Comparison of ENCODE assay signal across 1 fruit fly cellular context in genomic region chrX:724496-724895, dm6.
TF ChIP-seq lines count a peak whose summit lies in the region.

No protein-coding gene starts in this region.

TF ChIP-seq in whole organism, prepupa, 60 proteins besides CTCF, POLR2A, EP300 and RAD21 (continued from another document):
- TF ChIP-seq net (GFP tag; optimal IDR thresholded peaks at IDR 0.05; lab: Kevin White, UChicago) (peak; percentile 42), CG10669 (GFP tag; optimal IDR thresholded peaks at IDR 0.05; lab: Kevin White, UChicago) (no peak), CG32006 (GFP tag; optimal IDR thresholded peaks at IDR 0.05; lab: Kevin White, UChicago) (peak; percentile 88), Lpt (GFP tag; optimal IDR thresholded peaks at IDR 0.05; lab: Kevin White, UChicago) (peak; percentile 59), CG4318 (GFP tag; optimal IDR thresholded peaks at IDR 0.05; lab: Kevin White, UChicago) (peak; percentile 71), CG6792 (GFP tag; optimal IDR thresholded peaks at IDR 0.05; lab: Kevin White, UChicago) (peak; percentile 36), dac (GFP tag; optimal IDR thresholded peaks at IDR 0.05; lab: Kevin White, UChicago) (peak; percentile 75), achi (GFP tag; optimal IDR thresholded peaks at IDR 0.05; lab: Kevin White, UChicago) (peak; percentile 72), lz (GFP tag; optimal IDR thresholded peaks at IDR 0.05; lab: Kevin White, UChicago) (no peak), vri (GFP tag; optimal IDR thresholded peaks at IDR 0.05; lab: Kevin White, UChicago) (no peak), CG3032 (tag; optimal IDR thresholded peaks at IDR 0.05; lab: Kevin White, UChicago) (no peak), CG11294 (GFP tag; IDR thresholded peaks at IDR 0.05; lab: Robert Waterston, UW) (peak; percentile 46), Ets96B (tag; optimal IDR thresholded peaks at IDR 0.05; lab: Kevin White, UChicago) (peak; percentile 13), acj6 (GFP tag; optimal IDR thresholded peaks at IDR 0.05; lab: Kevin White, UChicago) (peak; percentile 42), topi (GFP tag; optimal IDR thresholded peaks at IDR 0.05; lab: Kevin White, UChicago) (peak; percentile 1), CG10631 (GFP tag; optimal IDR thresholded peaks at IDR 0.05; lab: Kevin White, UChicago) (peak; percentile 63)
